Worm (Caenorhabditis elegans): ENCODE results near the gene Y7A5A.24.

DNA sequence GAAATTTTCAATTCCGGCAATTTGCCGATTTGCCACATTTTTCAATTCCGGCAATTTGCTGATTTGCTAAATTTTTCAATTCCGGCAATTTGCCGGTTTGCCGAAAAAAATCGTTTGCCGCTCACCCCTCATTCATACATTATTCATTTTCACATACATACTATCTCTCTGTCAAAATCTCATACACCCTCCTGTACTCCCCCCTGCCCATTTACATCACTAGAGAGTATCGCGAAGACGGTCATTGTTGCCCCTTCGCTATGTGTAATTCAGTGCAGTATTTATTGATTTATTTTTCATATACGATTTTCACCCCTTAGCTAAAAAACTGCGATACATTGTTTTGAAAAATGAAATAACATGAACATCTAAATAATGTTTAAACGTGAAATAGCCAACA is 45.5 kb downstream of the Y7A5A.24 start:
- no peak for TF ChIP-seq dao-5 (tag; optimal IDR thresholded peaks at IDR 0.05)
- no peak for TF ChIP-seq him-1 (tag; optimal IDR thresholded peaks at IDR 0.05)

Measured in whole organism, L4/young adult.